Worm (Caenorhabditis elegans) whole organism, young adult: ENCODE results near the gene clc-9.

ENCODE experiments used
- B0261.1 ChIP-seq: sonication (generic microtip); optimal IDR thresholded peaks from 2 replicates; lab custom pipeline; 2016; ENCODE audit warnings: mild to moderate bottlenecking, missing genetic modification characterization, moderate library complexity, missing compliant biosample characterization
- C17E4.6 ChIP-seq: fragments of 200-800 bp; sonication (Bioruptor generic); IDR thresholded peaks from 2 replicates; pipeline ENCODE4 v1.3.6; 2022; ENCODE audit warnings: missing genetic modification reagents, missing genetic modification characterization, missing compliant biosample characterization
- F10E7.11 ChIP-seq: sonication (generic microtip); optimal IDR thresholded peaks from 2 replicates; lab custom pipeline; 2017; ENCODE audit warnings: mild to moderate bottlenecking, missing genetic modification characterization, moderate library complexity, missing compliant biosample characterization
- F22D6.2 ChIP-seq: sonication (generic microtip); optimal IDR thresholded peaks from 2 replicates; lab custom pipeline; 2016; ENCODE audit warnings: mild to moderate bottlenecking, missing genetic modification characterization, missing compliant biosample characterization
- F55B11.4 ChIP-seq: sonication (generic microtip); optimal IDR thresholded peaks from 2 replicates; lab custom pipeline; 2016; ENCODE audit warnings: missing compliant biosample characterization, missing genetic modification characterization, borderline replicate concordance; ENCODE audit not compliant: insufficient read depth
- F57C9.4 ChIP-seq: sonication (generic microtip); optimal IDR thresholded peaks from 2 replicates; lab custom pipeline; 2017; ENCODE audit warnings: mild to moderate bottlenecking, missing genetic modification characterization, missing compliant biosample characterization
- Y53F4B.3 ChIP-seq: fragments of 200-800 bp; sonication (Bioruptor generic); IDR thresholded peaks from 2 replicates; pipeline ENCODE4 v1.3.6; 2022; ENCODE audit warnings: missing genetic modification reagents, missing genetic modification characterization, missing compliant biosample characterization
- Y95B8A.8 ChIP-seq: fragments of 200-800 bp; sonication (Bioruptor generic); IDR thresholded peaks from 2 replicates; pipeline ENCODE4 v1.3.6; 2022; ENCODE audit warnings: missing genetic modification reagents, missing genetic modification characterization, missing compliant biosample characterization
- ama-1 ChIP-seq, 3 experiments: fragments of 150-350 bp in 1 of 3; sonication (generic microtip) in 2 of 3; optimal IDR thresholded peaks; 2 replicates each; lab custom pipeline; 2014 to 2018; ENCODE audit warnings: missing biosample characterization in 2 of 3, missing genetic modification characterization in 2 of 3, missing genetic modification reagents in 2 of 3
- attf-6 ChIP-seq: fragments of 200-800 bp; sonication (Bioruptor generic); IDR thresholded peaks from 2 replicates; pipeline ENCODE4 v1.3.6; 2022; ENCODE audit warnings: missing genetic modification reagents, missing genetic modification characterization, missing compliant biosample characterization
- bed-2 ChIP-seq: fragments of 200-800 bp; sonication (Bioruptor generic); IDR thresholded peaks from 2 replicates; pipeline ENCODE4 v1.3.6; 2022; ENCODE audit warnings: missing genetic modification reagents, missing genetic modification characterization, missing compliant biosample characterization
- ceh-100 ChIP-seq: fragments of 200-800 bp; sonication (Bioruptor generic); IDR thresholded peaks from 2 replicates; pipeline ENCODE4 v1.3.6; 2022; ENCODE audit warnings: missing genetic modification reagents, missing genetic modification characterization, missing compliant biosample characterization
- ceh-79 ChIP-seq: sonication (generic microtip); optimal IDR thresholded peaks from 2 replicates; lab custom pipeline; 2017; ENCODE audit warnings: mild to moderate bottlenecking, missing genetic modification characterization, missing compliant biosample characterization
- chd-7 ChIP-seq: sonication (generic microtip); optimal IDR thresholded peaks from 2 replicates; lab custom pipeline; 2016; ENCODE audit warnings: mild to moderate bottlenecking, missing genetic modification characterization, moderate library complexity, missing compliant biosample characterization
- die-1 ChIP-seq: sonication (generic microtip); optimal IDR thresholded peaks from 2 replicates; lab custom pipeline; 2016; ENCODE audit warnings: missing genotype, mild to moderate bottlenecking, missing genetic modification characterization, missing compliant biosample characterization
- gei-17 ChIP-seq: fragments of 200-800 bp; sonication (Bioruptor generic); optimal IDR thresholded peaks from 2 replicates; lab custom pipeline; 2018; ENCODE audit warnings: mild to moderate bottlenecking, missing genetic modification characterization, missing compliant biosample characterization
- him-1 ChIP-seq: sonication (generic microtip); optimal IDR thresholded peaks from 2 replicates; lab custom pipeline; 2016; ENCODE audit warnings: missing genotype, missing genetic modification reagents, missing genetic modification characterization, missing compliant biosample characterization
- hmg-1.2 ChIP-seq: fragments of 200-800 bp; sonication (Bioruptor generic); IDR thresholded peaks from 2 replicates; pipeline ENCODE4 v1.3.6; 2022; ENCODE audit warnings: missing genetic modification reagents, missing genetic modification characterization, missing compliant biosample characterization
- hrde-1 ChIP-seq: sonication (generic microtip); optimal IDR thresholded peaks from 2 replicates; lab custom pipeline; 2016; ENCODE audit warnings: missing genetic modification characterization, mild to moderate bottlenecking, missing compliant biosample characterization, moderate library complexity, missing genotype, missing genetic modification reagents, borderline replicate concordance
- hsf-1 ChIP-seq: fragments of 200-800 bp; sonication (Bioruptor generic); IDR thresholded peaks from 2 replicates; pipeline ENCODE4 v1.3.6; 2022; ENCODE audit warnings: missing genetic modification reagents, missing genetic modification characterization, missing compliant biosample characterization
- let-607 ChIP-seq, 2 experiments: fragments of 200-800 bp in 1 of 2; sonication (Bioruptor generic) in 1 of 2; sonication (generic microtip) in 1 of 2; optimal IDR thresholded peaks; 2 replicates each; lab custom pipeline; 2016 to 2018; ENCODE audit warnings: mild to moderate bottlenecking in 2 of 2, missing compliant biosample characterization in 2 of 2, missing genetic modification characterization in 2 of 2, moderate library complexity in 2 of 2, missing genotype in 1 of 2
- lin-54 ChIP-seq: fragments of 200-800 bp; sonication (Bioruptor generic); optimal IDR thresholded peaks from 2 replicates; lab custom pipeline; 2018; ENCODE audit warnings: mild to moderate bottlenecking, missing genetic modification characterization, missing compliant biosample characterization
- lsy-27 ChIP-seq: sonication (generic microtip); optimal IDR thresholded peaks from 2 replicates; lab custom pipeline; 2017; ENCODE audit warnings: missing genetic modification characterization, mild to moderate bottlenecking, missing compliant biosample characterization, antibody characterized with exemption, missing genotype, borderline replicate concordance; ENCODE audit not compliant: insufficient read depth
- madf-3 ChIP-seq: fragments of 200-800 bp; sonication (Bioruptor generic); IDR thresholded peaks from 2 replicates; pipeline ENCODE4 v1.3.6; 2022; ENCODE audit warnings: missing genetic modification reagents, missing genetic modification characterization, missing compliant biosample characterization
- mel-28 ChIP-seq: sonication (generic microtip); optimal IDR thresholded peaks from 2 replicates; lab custom pipeline; 2016; ENCODE audit warnings: borderline replicate concordance, mild to moderate bottlenecking, missing genetic modification characterization, missing compliant biosample characterization
- mes-4 ChIP-seq: sonication (generic microtip); optimal IDR thresholded peaks from 2 replicates; lab custom pipeline; 2016; ENCODE audit warnings: missing genotype, missing genetic modification characterization, missing compliant biosample characterization
- mxl-1 ChIP-seq: sonication (generic microtip); optimal IDR thresholded peaks from 2 replicates; lab custom pipeline; 2016; ENCODE audit warnings: missing genetic modification characterization, missing compliant biosample characterization
- nfya-2 ChIP-seq: fragments of 200-800 bp; sonication (Bioruptor generic); IDR thresholded peaks from 2 replicates; pipeline ENCODE4 v1.3.6; 2022; ENCODE audit warnings: missing genetic modification reagents, missing genetic modification characterization, missing compliant biosample characterization
- nfyb-1 ChIP-seq: fragments of 200-800 bp; sonication (Bioruptor generic); IDR thresholded peaks from 2 replicates; pipeline ENCODE4 v1.3.6; 2022; ENCODE audit warnings: missing genetic modification reagents, missing genetic modification characterization, missing compliant biosample characterization
- nhr-120 ChIP-seq: fragments of 200-800 bp; sonication (Bioruptor generic); IDR thresholded peaks from 2 replicates; pipeline ENCODE4 v1.3.6; 2022; ENCODE audit warnings: missing genetic modification characterization, missing compliant biosample characterization
- nhr-27 ChIP-seq: fragments of 200-800 bp; sonication (Bioruptor generic); optimal IDR thresholded peaks from 2 replicates; lab custom pipeline; 2018; ENCODE audit warnings: mild to moderate bottlenecking, missing genetic modification characterization, moderate library complexity, missing compliant biosample characterization
- nhr-80 ChIP-seq: sonication (generic microtip); optimal IDR thresholded peaks from 2 replicates; lab custom pipeline; 2016; ENCODE audit warnings: missing genetic modification characterization, missing compliant biosample characterization
- rcor-1 ChIP-seq: fragments of 200-800 bp; sonication (Bioruptor generic); IDR thresholded peaks from 2 replicates; pipeline ENCODE4 v1.3.6; 2022; ENCODE audit warnings: missing genetic modification reagents, missing genetic modification characterization, missing compliant biosample characterization
- rec-8 ChIP-seq, 2 experiments: sonication (generic microtip); optimal IDR thresholded peaks; 2 replicates each; lab custom pipeline; 2016; ENCODE audit warnings: mild to moderate bottlenecking in 2 of 2, missing genetic modification characterization in 2 of 2, missing genetic modification reagents in 2 of 2, missing genotype in 2 of 2, missing biosample characterization in 1 of 2, missing compliant biosample characterization in 1 of 2, moderate library complexity in 1 of 2
- tlf-1 ChIP-seq: fragments of 200-800 bp; sonication (Bioruptor generic); optimal IDR thresholded peaks from 2 replicates; lab custom pipeline; 2018; ENCODE audit warnings: mild to moderate bottlenecking, missing genetic modification characterization, missing compliant biosample characterization
- zfh-2 ChIP-seq: fragments of 200-800 bp; sonication (Bioruptor generic); conservative IDR thresholded peaks from 2 replicates; pipeline ENCODE4 v1.3.6; 2022; ENCODE audit warnings: missing genetic modification reagents, missing genetic modification characterization, missing compliant biosample characterization
- ztf-26 ChIP-seq: sonication (generic microtip); optimal IDR thresholded peaks from 2 replicates; lab custom pipeline; 2017; ENCODE audit warnings: missing genetic modification characterization, missing compliant biosample characterization

The clc-9 gene

DNA sequence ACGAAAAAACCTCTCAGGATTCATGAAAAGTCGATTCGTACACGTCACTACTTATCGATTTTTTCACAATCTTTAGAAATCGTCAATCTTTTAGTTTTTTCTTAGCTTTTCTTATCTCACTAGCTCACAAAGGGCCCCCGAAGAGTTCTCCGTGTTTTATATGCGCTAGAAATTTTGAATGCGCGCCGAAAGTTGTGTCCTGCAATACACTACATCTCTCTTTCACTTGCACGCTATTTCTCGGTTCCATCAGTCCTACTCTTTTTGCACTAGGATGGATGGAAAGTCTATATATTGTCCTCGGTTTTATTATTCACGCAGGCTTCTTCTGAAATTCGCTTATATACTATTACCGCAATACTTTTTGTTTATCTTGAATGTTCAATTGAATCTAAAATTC, 12.9 kb downstream of the clc-9 start:
- TF ChIP-seq lin-54 = peak; percentile 11
- TF ChIP-seq rec-8 (tag; optimal IDR thresholded peaks at IDR 0.05; lab: Kevin White, UChicago) = no peak
- TF ChIP-seq hsf-1 (GFP tag; lab: Robert Waterston, UW) = no peak
- TF ChIP-seq mxl-1 (tag; lab: Kevin White, UChicago) = no peak

DNA sequence TGAATTAATAATTGTTTCAGACTA, 13.1 kb downstream of the clc-9 start, which contains the start of gene swsn-4:
Gene swsn-4, plus strand, starts transcription at position 21 of the 24 bp plus-strand sequence.
- TF ChIP-seq attf-6 (GFP tag; lab: Robert Waterston, UW) (no peak), F55B11.4 (tag; lab: Kevin White, UChicago) (no peak), him-1 (tag; lab: Kevin White, UChicago) (no peak), zfh-2 (GFP tag; lab: Robert Waterston, UW) (no peak), tlf-1 (GFP tag; lab: Kevin White, UChicago) (no peak), hrde-1 (tag; lab: Kevin White, UChicago) (no peak), lsy-27 (no peak), chd-7 (tag; lab: Kevin White, UChicago) (no peak), Y53F4B.3 (GFP tag; lab: Robert Waterston, UW) (no peak), madf-3 (GFP tag; lab: Robert Waterston, UW) (no peak), B0261.1 (tag; lab: Kevin White, UChicago) (no peak), die-1 (tag; lab: Kevin White, UChicago) (no peak), nhr-120 (no peak), rcor-1 (GFP tag; lab: Robert Waterston, UW) (no peak)
- TF ChIP-seq, all 124 proteins: peak for 0

DNA sequence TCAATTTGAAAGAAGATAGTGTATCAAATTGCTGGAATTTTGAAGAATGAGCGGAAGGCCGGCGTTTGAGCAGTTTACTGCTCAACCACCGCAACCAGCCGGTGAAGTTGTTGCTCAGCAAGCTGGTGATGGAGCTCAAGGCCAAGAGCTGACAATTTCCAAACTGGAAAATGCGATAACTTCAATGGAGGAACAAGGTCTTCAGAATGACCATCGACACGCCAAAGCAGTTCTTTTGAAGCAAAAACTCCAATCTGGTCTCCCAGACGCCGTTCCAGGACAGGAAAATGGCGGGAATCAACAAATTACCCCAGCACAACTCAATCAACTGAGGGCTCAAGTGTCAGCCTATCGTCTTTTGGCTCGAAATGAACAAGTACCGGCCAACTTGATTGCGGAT, 13.3 kb downstream of the clc-9 start:
- TF ChIP-seq nfyb-1 (GFP tag; lab: Robert Waterston, UW) (no peak), mel-28 (tag; lab: Kevin White, UChicago) (no peak), mes-4 (tag; lab: Kevin White, UChicago) (no peak), ceh-79 (tag; lab: Kevin White, UChicago) (no peak), ztf-26 (tag; lab: Kevin White, UChicago) (no peak), gei-17 (GFP tag; lab: Kevin White, UChicago) (no peak), Y95B8A.8 (no peak), C17E4.6 (GFP tag; lab: Robert Waterston, UW) (no peak), F22D6.2 (tag; lab: Kevin White, UChicago) (no peak)
- TF ChIP-seq, all 124 proteins: peak for 0

ce11 chrIV:11130774-11131173, 18.0 kb downstream of the clc-9 start:
- TF ChIP-seq bed-2 (GFP tag; lab: Robert Waterston, UW) (no peak), ceh-100 (no peak), ama-1 (optimal IDR thresholded peaks at IDR 0.05; lab: Kevin White, UChicago) (no peak), ama-1 (GFP tag; optimal IDR thresholded peaks at IDR 0.05; lab: Kevin White, UChicago) (peak in 1 of 2 experiments; percentile 44), let-607 (tag; optimal IDR thresholded peaks at IDR 0.05; lab: Kevin White, UChicago) (peak in 1 of 2 experiments; percentile 8), nfya-2 (GFP tag; lab: Robert Waterston, UW) (no peak), nhr-80 (tag; lab: Kevin White, UChicago) (peak; percentile 45), F10E7.11 (tag; lab: Kevin White, UChicago) (no peak), F57C9.4 (tag; lab: Kevin White, UChicago) (no peak), hmg-1.2 (GFP tag; lab: Robert Waterston, UW) (peak; percentile 29; the same call in 1 of the 2 replicates), nhr-27 (tag; lab: Kevin White, UChicago) (no peak)
